Worm (Caenorhabditis elegans) whole organism, mixed stage, embryonic: Measurements from ENCODE around the gene gar-2.

ENCODE experiments used
- M03D4.4 ChIP-seq: sonication (generic microtip); optimal IDR thresholded peaks from 2 replicates; lab custom pipeline; 2017; ENCODE audit warnings: mild to moderate bottlenecking, missing genetic modification characterization, missing compliant biosample characterization
- ceh-83 ChIP-seq: fragments of 200-800 bp; sonication (Bioruptor generic); optimal IDR thresholded peaks from 2 replicates; lab custom pipeline; 2018; ENCODE audit warnings: mild to moderate bottlenecking, missing genetic modification characterization, missing compliant biosample characterization
- elt-3 ChIP-seq: fragments of 150-350 bp; optimal IDR thresholded peaks from 2 replicates; lab custom pipeline; 2014; ENCODE audit warnings: missing biosample characterization, missing genetic modification characterization
- mep-1 ChIP-seq: fragments of 150-350 bp; optimal IDR thresholded peaks from 2 replicates; lab custom pipeline; 2017; ENCODE audit warnings: missing biosample characterization, missing genetic modification reagents, missing genetic modification characterization, inconsistent platforms
- mls-2 ChIP-seq: sonication (generic microtip); optimal IDR thresholded peaks from 2 replicates; lab custom pipeline; 2016; ENCODE audit warnings: mild to moderate bottlenecking, missing genetic modification characterization, moderate library complexity, missing compliant biosample characterization
- nhr-12 ChIP-seq: fragments of 150-350 bp; optimal IDR thresholded peaks from 2 replicates; lab custom pipeline; 2014; ENCODE audit warnings: missing biosample characterization, missing genetic modification characterization
- pha-4 ChIP-seq: fragments of 150-350 bp; optimal IDR thresholded peaks from 2 replicates; lab custom pipeline; 2018; ENCODE audit warnings: missing biosample characterization, missing genetic modification reagents, missing genetic modification characterization
- snpc-4 ChIP-seq: fragments of 150-350 bp; optimal IDR thresholded peaks from 2 replicates; lab custom pipeline; 2014; ENCODE audit warnings: missing biosample characterization, missing genetic modification characterization

ce11 chrIII:6298131-6298530 is 11.0 kb upstream of the gar-2 start, which contains the start of gene F47D12.3:
- TF ChIP-seq nhr-12 (tag; lab: Kevin White, UChicago): no peak
- no peak for TF ChIP-seq pha-4
- no peak for TF ChIP-seq snpc-4 (tag; lab: Kevin White, UChicago)
- TF ChIP-seq elt-3: no peak
- TF ChIP-seq ceh-83 (GFP tag; lab: Kevin White, UChicago): no peak
- TF ChIP-seq M03D4.4: no peak
- no peak for TF ChIP-seq mls-2 (tag; lab: Kevin White, UChicago)
- no peak for TF ChIP-seq mep-1
